Worm (Caenorhabditis elegans) whole organism, L1 larva: ENCODE data around the gene ubc-8.

Experiments used
- C04F5.9 ChIP-seq: sonication (generic microtip); optimal IDR thresholded peaks from 2 replicates; lab custom pipeline; 2016; ENCODE audit warnings: missing genetic modification characterization, missing compliant biosample characterization
- C16A3.4 ChIP-seq: fragments of 150-350 bp; optimal IDR thresholded peaks from 2 replicates; lab custom pipeline; 2014; ENCODE audit warnings: missing biosample characterization, missing genetic modification characterization
- C34B4.2 ChIP-seq: sonication (generic microtip); optimal IDR thresholded peaks from 2 replicates; lab custom pipeline; 2017; ENCODE audit warnings: mild to moderate bottlenecking, missing genetic modification characterization, missing compliant biosample characterization
- F16B12.6 ChIP-seq: fragments of 150-350 bp; optimal IDR thresholded peaks from 2 replicates; lab custom pipeline; 2014; ENCODE audit warnings: missing biosample characterization, missing genetic modification characterization
- Y116A8C.19 ChIP-seq: sonication (generic microtip); optimal IDR thresholded peaks from 2 replicates; lab custom pipeline; 2016; ENCODE audit warnings: missing compliant biosample characterization, missing genetic modification characterization, borderline replicate concordance
- aha-1 ChIP-seq: fragments of 150-350 bp; optimal IDR thresholded peaks from 2 replicates; lab custom pipeline; 2014; ENCODE audit warnings: missing biosample characterization, missing genetic modification characterization
- alr-1 ChIP-seq: fragments of 200-800 bp; sonication (Bioruptor generic); optimal IDR thresholded peaks from 2 replicates; lab custom pipeline; 2018; ENCODE audit warnings: borderline replicate concordance, mild to moderate bottlenecking, missing genetic modification characterization, missing compliant biosample characterization
- ama-1 ChIP-seq: fragments of 150-350 bp; optimal IDR thresholded peaks from 2 replicates; lab custom pipeline; 2014
- ceh-8 ChIP-seq: fragments of 200-800 bp; sonication (Bioruptor generic); optimal IDR thresholded peaks from 2 replicates; lab custom pipeline; 2018; ENCODE audit warnings: mild to moderate bottlenecking, missing genetic modification characterization, moderate library complexity, missing compliant biosample characterization
- ceh-90 ChIP-seq: sonication (generic microtip); optimal IDR thresholded peaks from 2 replicates; lab custom pipeline; 2016; ENCODE audit warnings: missing genetic modification characterization, missing compliant biosample characterization
- dpl-1 ChIP-seq, 3 experiments: fragments of 150-350 bp in 2 of 3; sonication (generic microtip) in 1 of 3; optimal IDR thresholded peaks; 2 replicates each; lab custom pipeline; 2014 to 2017; ENCODE audit warnings: missing biosample characterization in 3 of 3, missing genetic modification characterization in 3 of 3, missing genetic modification reagents in 3 of 3
- dsc-1 ChIP-seq: sonication (generic microtip); optimal IDR thresholded peaks from 2 replicates; lab custom pipeline; 2016; ENCODE audit warnings: mild to moderate bottlenecking, missing genetic modification characterization, missing compliant biosample characterization
- efl-3 ChIP-seq: fragments of 200-800 bp; sonication (Bioruptor generic); optimal IDR thresholded peaks from 2 replicates; lab custom pipeline; 2018; ENCODE audit warnings: mild to moderate bottlenecking, missing genetic modification characterization, missing compliant biosample characterization
- egl-27 ChIP-seq, 2 experiments: fragments of 150-350 bp in 1 of 2; sonication (generic microtip); optimal IDR thresholded peaks; 3 replicates each; lab custom pipeline; 2017 to 2018; ENCODE audit warnings: missing biosample characterization in 2 of 2, missing genetic modification characterization in 2 of 2, missing genetic modification reagents in 2 of 2
- elt-2 ChIP-seq: sonication (generic microtip); optimal IDR thresholded peaks from 2 replicates; lab custom pipeline; 2016; ENCODE audit warnings: missing genetic modification characterization, mild to moderate bottlenecking, inconsistent platforms, missing compliant biosample characterization, missing genetic modification reagents
- fkh-10 ChIP-seq: sonication (generic microtip); optimal IDR thresholded peaks from 2 replicates; lab custom pipeline; 2017; ENCODE audit warnings: missing biosample characterization, missing genetic modification reagents, missing genetic modification characterization
- fkh-4 ChIP-seq: sonication (generic microtip); optimal IDR thresholded peaks from 2 replicates; lab custom pipeline; 2016; ENCODE audit warnings: missing compliant biosample characterization, missing genetic modification characterization, borderline replicate concordance
- grh-1 ChIP-seq: fragments of 200-800 bp; sonication (Bioruptor generic); IDR thresholded peaks from 2 replicates; pipeline ENCODE4 v1.3.6; 2022; ENCODE audit warnings: missing genetic modification reagents, missing genetic modification characterization, missing compliant biosample characterization
- hpl-2 ChIP-seq: fragments of 150-350 bp; optimal IDR thresholded peaks from 2 replicates; lab custom pipeline; 2014; ENCODE audit warnings: missing biosample characterization, missing genetic modification reagents, missing genetic modification characterization
- jun-1 ChIP-seq: fragments of 150-350 bp; optimal IDR thresholded peaks from 2 replicates; lab custom pipeline; 2014; ENCODE audit warnings: missing biosample characterization, missing genetic modification reagents, missing genetic modification characterization
- lin-13 ChIP-seq: fragments of 150-350 bp; optimal IDR thresholded peaks from 2 replicates; lab custom pipeline; 2014; ENCODE audit warnings: missing biosample characterization, missing genetic modification reagents, missing genetic modification characterization
- lin-14 ChIP-seq: fragments of 200-800 bp; sonication (Bioruptor generic); optimal IDR thresholded peaks from 2 replicates; lab custom pipeline; 2018; ENCODE audit warnings: mild to moderate bottlenecking, missing genetic modification characterization, moderate library complexity, missing compliant biosample characterization
- lin-15B ChIP-seq: fragments of 150-350 bp; sonication (generic microtip); optimal IDR thresholded peaks from 3 replicates; lab custom pipeline; 2014; ENCODE audit warnings: missing biosample characterization, missing genetic modification characterization
- lin-35 ChIP-seq, 2 experiments: fragments of 150-350 bp; optimal IDR thresholded peaks; 2 replicates each; lab custom pipeline; 2014; ENCODE audit warnings: missing biosample characterization in 2 of 2, missing genetic modification characterization in 2 of 2, missing genetic modification reagents in 2 of 2
- lin-39 ChIP-seq: fragments of 150-350 bp; optimal IDR thresholded peaks from 2 replicates; lab custom pipeline; 2014; ENCODE audit warnings: missing biosample characterization, missing genetic modification reagents, missing genetic modification characterization
- lir-3 ChIP-seq: sonication (generic microtip); optimal IDR thresholded peaks from 2 replicates; lab custom pipeline; 2016; ENCODE audit warnings: mild to moderate bottlenecking, missing genetic modification characterization, moderate library complexity, missing compliant biosample characterization; ENCODE audit not compliant: poor library complexity
- lsy-2 ChIP-seq, 2 experiments: fragments of 150-350 bp; optimal IDR thresholded peaks; 2 replicates each; lab custom pipeline; 2014; ENCODE audit warnings: missing biosample characterization in 2 of 2, missing genetic modification characterization in 2 of 2
- mep-1 ChIP-seq: fragments of 150-350 bp; optimal IDR thresholded peaks from 2 replicates; lab custom pipeline; 2014; ENCODE audit warnings: missing biosample characterization, missing genetic modification characterization
- nhr-19 ChIP-seq: fragments of 200-800 bp; sonication (Bioruptor generic); conservative IDR thresholded peaks from 2 replicates; pipeline ENCODE4 v1.3.6; 2022; ENCODE audit warnings: missing genetic modification characterization, missing compliant biosample characterization
- nhr-237 ChIP-seq: fragments of 150-350 bp; optimal IDR thresholded peaks from 2 replicates; lab custom pipeline; 2014; ENCODE audit warnings: missing biosample characterization, missing genetic modification characterization
- nhr-28 ChIP-seq: fragments of 150-350 bp; optimal IDR thresholded peaks from 2 replicates; lab custom pipeline; 2014; ENCODE audit warnings: missing biosample characterization, missing genetic modification characterization
- nhr-71 ChIP-seq: sonication (generic microtip); optimal IDR thresholded peaks from 2 replicates; lab custom pipeline; 2016; ENCODE audit warnings: mild to moderate bottlenecking, missing genetic modification characterization, moderate library complexity, missing compliant biosample characterization
- nhr-76 ChIP-seq: sonication (generic microtip); optimal IDR thresholded peaks from 2 replicates; lab custom pipeline; 2017; ENCODE audit warnings: missing biosample characterization, missing genetic modification characterization
- nhr-90 ChIP-seq: sonication (generic microtip); optimal IDR thresholded peaks from 2 replicates; lab custom pipeline; 2016; ENCODE audit warnings: mild to moderate bottlenecking, missing genetic modification characterization, missing compliant biosample characterization; ENCODE audit not compliant: poor library complexity
- pax-3 ChIP-seq: fragments of 200-800 bp; sonication (Bioruptor generic); optimal IDR thresholded peaks from 2 replicates; lab custom pipeline; 2018; ENCODE audit warnings: mild to moderate bottlenecking, missing genetic modification characterization, moderate library complexity, missing compliant biosample characterization
- pqm-1 ChIP-seq: sonication (generic microtip); optimal IDR thresholded peaks from 3 replicates; lab custom pipeline; 2017; ENCODE audit warnings: missing biosample characterization, missing genetic modification characterization
- skn-1 ChIP-seq: fragments of 150-350 bp; optimal IDR thresholded peaks from 2 replicates; lab custom pipeline; 2014; ENCODE audit warnings: missing biosample characterization, missing genetic modification characterization
- snu-23 ChIP-seq: sonication (generic microtip); optimal IDR thresholded peaks from 2 replicates; lab custom pipeline; 2016; ENCODE audit warnings: missing genetic modification characterization, missing compliant biosample characterization
- sptf-1 ChIP-seq: fragments of 150-350 bp; optimal IDR thresholded peaks from 2 replicates; lab custom pipeline; 2014; ENCODE audit warnings: missing biosample characterization, missing genetic modification characterization
- tlp-1 ChIP-seq: fragments of 150-350 bp; optimal IDR thresholded peaks from 2 replicates; lab custom pipeline; 2014; ENCODE audit warnings: missing biosample characterization, missing genetic modification characterization
- unc-130 ChIP-seq: fragments of 150-350 bp; optimal IDR thresholded peaks from 2 replicates; lab custom pipeline; 2017; ENCODE audit warnings: missing biosample characterization, missing genetic modification characterization, inconsistent platforms
- unc-30 ChIP-seq: sonication (generic microtip); optimal IDR thresholded peaks from 2 replicates; lab custom pipeline; 2017; ENCODE audit warnings: missing biosample characterization, missing genetic modification characterization
- unc-62 ChIP-seq: fragments of 150-350 bp; optimal IDR thresholded peaks from 2 replicates; lab custom pipeline; 2014; ENCODE audit warnings: missing biosample characterization, missing genetic modification reagents, missing genetic modification characterization
- unc-98 ChIP-seq: fragments of 200-800 bp; sonication (Bioruptor generic); IDR thresholded peaks from 2 replicates; pipeline ENCODE4 v1.3.6; 2022; ENCODE audit warnings: missing genetic modification characterization, missing compliant biosample characterization
- zag-1 ChIP-seq: fragments of 150-350 bp; optimal IDR thresholded peaks from 2 replicates; lab custom pipeline; 2014; ENCODE audit warnings: missing biosample characterization, missing genetic modification characterization
- zip-4 ChIP-seq: fragments of 200-800 bp; sonication (Bioruptor generic); optimal IDR thresholded peaks from 2 replicates; lab custom pipeline; 2018; ENCODE audit warnings: mild to moderate bottlenecking, missing genetic modification characterization, moderate library complexity, missing compliant biosample characterization
- ztf-11 ChIP-seq, 2 experiments: sonication (generic microtip); optimal IDR thresholded peaks; 2 replicates each; lab custom pipeline; 2016 to 2017; ENCODE audit warnings: missing genetic modification characterization in 2 of 2, missing biosample characterization in 1 of 2, missing compliant biosample characterization in 1 of 2

ubc-8 gene

DNA sequence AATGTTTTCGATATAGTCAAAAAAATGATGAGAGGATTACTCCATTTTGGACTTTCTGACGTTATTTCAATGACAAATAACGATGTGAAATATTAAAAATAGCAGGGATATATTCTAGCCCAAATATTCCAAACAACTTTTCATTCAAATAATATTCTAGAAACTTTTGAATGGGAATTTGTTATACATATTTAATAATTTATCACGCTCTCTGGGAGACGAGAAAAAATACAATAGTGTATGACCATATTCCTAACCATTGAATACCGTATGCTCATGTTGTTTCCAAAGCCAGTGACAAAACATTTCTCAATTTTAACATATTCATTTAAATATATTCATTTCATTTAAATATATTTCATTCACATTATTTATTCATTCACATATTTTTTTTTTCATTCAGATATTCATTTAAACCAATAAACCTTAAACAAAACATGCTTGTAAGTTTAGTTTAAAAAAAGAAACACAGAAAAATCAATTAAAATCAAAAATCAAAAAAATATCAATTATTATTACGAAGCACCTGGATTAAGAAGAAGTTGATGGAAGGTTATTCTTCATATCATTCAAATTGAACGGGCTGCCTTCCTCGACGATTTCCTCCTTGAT is 2.7 kb upstream of the ubc-8 start:
- TF ChIP-seq mep-1 (tag; lab: Kevin White, UChicago) (peak; percentile 12), lin-35 (GFP tag; optimal IDR thresholded peaks at IDR 0.05; lab: Kevin White, UChicago) (peak in 1 of 2 experiments; percentile 18), nhr-71 (tag; lab: Kevin White, UChicago) (peak; percentile 23), elt-2 (tag; lab: Kevin White, UChicago) (peak; percentile 45), ceh-8 (no peak), lsy-2 (tag; optimal IDR thresholded peaks at IDR 0.05; lab: Kevin White, UChicago) (peak in 1 of 2 experiments; percentile 5), dpl-1 (GFP tag; optimal IDR thresholded peaks at IDR 0.05; lab: Kevin White, UChicago) (no peak), skn-1 (tag; lab: Kevin White, UChicago) (peak; percentile 1)

DNA sequence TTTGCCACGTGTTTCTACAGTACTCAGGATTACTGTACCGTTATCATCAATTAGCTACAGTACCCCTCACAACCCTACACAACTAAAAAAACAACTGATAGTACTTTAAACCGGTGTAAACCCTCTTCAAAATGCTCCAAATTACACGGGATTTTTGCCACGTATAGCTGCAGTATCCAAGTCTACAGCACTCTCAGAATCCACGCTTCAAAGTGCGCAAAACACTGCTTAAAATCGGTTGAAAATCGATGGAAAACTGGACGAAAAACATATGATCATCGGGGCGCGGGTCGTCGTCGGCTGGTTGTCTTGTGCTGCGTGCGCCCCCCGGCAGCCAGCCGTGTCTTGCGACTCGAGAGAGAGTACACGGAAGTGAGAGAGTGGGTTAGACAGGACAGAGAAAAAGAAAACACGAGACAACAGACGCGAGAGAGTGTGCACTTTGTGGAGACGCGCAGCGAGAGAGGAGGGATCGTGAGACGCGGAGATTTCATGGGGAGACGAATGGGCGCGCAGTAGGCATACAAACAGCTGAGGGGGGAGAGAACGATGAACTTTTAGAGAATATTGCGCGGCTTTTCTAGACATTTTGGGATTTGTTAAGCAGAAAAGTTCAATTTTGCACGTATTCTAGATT is 1.4 kb upstream of the ubc-8 start:
- TF ChIP-seq alr-1 (tag; lab: Kevin White, UChicago) (no peak), F16B12.6 (tag; lab: Kevin White, UChicago) (peak; percentile 62), efl-3 (GFP tag; lab: Kevin White, UChicago) (no peak), skn-1 (tag; lab: Kevin White, UChicago) (peak; percentile 43), unc-30 (tag; lab: Kevin White, UChicago) (no peak), lsy-2 (tag; optimal IDR thresholded peaks at IDR 0.05; lab: Kevin White, UChicago) (peak; percentile 86 to 90), lir-3 (tag; lab: Kevin White, UChicago) (peak; percentile 79), C16A3.4 (tag; lab: Kevin White, UChicago) (peak; percentile 57), snu-23 (GFP tag; lab: Kevin White, UChicago) (peak; percentile 95), ama-1 (peak; percentile 24), zip-4 (peak; percentile 42), mep-1 (tag; lab: Kevin White, UChicago) (peak; percentile 77), sptf-1 (tag; lab: Kevin White, UChicago) (no peak), ceh-8 (peak; percentile 34), ceh-90 (tag; lab: Kevin White, UChicago) (peak; percentile 46), unc-62 (GFP tag; lab: Kevin White, UChicago) (no peak), jun-1 (peak; percentile 80), unc-98 (no peak), pax-3 (tag; lab: Kevin White, UChicago) (peak; percentile 83), unc-130 (tag; lab: Kevin White, UChicago) (peak; percentile 30), lin-39 (tag; lab: Kevin White, UChicago) (no peak), lin-15B (tag; lab: Kevin White, UChicago) (peak; percentile 40), pqm-1 (tag; lab: Kevin White, UChicago) (no peak), nhr-237 (tag; lab: Kevin White, UChicago) (no peak), egl-27 (tag; optimal IDR thresholded peaks at IDR 0.05; lab: Kevin White, UChicago) (peak in 1 of 2 experiments; percentile 70), dsc-1 (tag; lab: Kevin White, UChicago) (peak; percentile 73), fkh-10 (GFP tag; lab: Kevin White, UChicago) (peak; percentile 58), elt-2 (tag; lab: Kevin White, UChicago) (peak; percentile 26), nhr-19 (peak; percentile 87), nhr-28 (tag; lab: Kevin White, UChicago) (no peak), nhr-71 (tag; lab: Kevin White, UChicago) (peak; percentile 97), Y116A8C.19 (tag; lab: Kevin White, UChicago) (no peak), grh-1 (GFP tag; lab: Robert Waterston, UW) (peak; percentile 45; the same call in 1 of the 2 replicates), lin-14 (GFP tag; lab: Kevin White, UChicago) (peak; percentile 95), fkh-4 (tag; lab: Kevin White, UChicago) (peak; percentile 10), nhr-76 (tag; lab: Kevin White, UChicago) (no peak), tlp-1 (tag; lab: Kevin White, UChicago) (no peak), ztf-11 (tag; optimal IDR thresholded peaks at IDR 0.05; lab: Kevin White, UChicago) (peak in 1 of 2 experiments; percentile 81), zag-1 (tag; lab: Kevin White, UChicago) (no peak), aha-1 (tag; lab: Kevin White, UChicago) (peak; percentile 20), C34B4.2 (no peak), C04F5.9 (no peak), hpl-2 (GFP tag; lab: Kevin White, UChicago) (no peak), nhr-90 (peak; percentile 81), lin-13 (peak; percentile 90)
